Worm (Caenorhabditis elegans) whole organism, L3 larva: Measurements from ENCODE around the gene K10D11.6.
A peak's percentile ranks its signal among the peaks of the same experiment; 100 is the strongest.

Experiments used
- R02D3.7 ChIP-seq: fragments of 150-350 bp; optimal IDR thresholded peaks from 2 replicates; lab custom pipeline; 2014; ENCODE audit warnings: missing biosample characterization, missing genetic modification characterization
- ZK546.5 ChIP-seq: sonication (generic microtip); optimal IDR thresholded peaks from 2 replicates; lab custom pipeline; 2017; ENCODE audit warnings: missing biosample characterization, missing genetic modification characterization
- aly-2 ChIP-seq: fragments of 150-350 bp; optimal IDR thresholded peaks from 2 replicates; lab custom pipeline; 2014; ENCODE audit warnings: missing biosample characterization, missing genetic modification characterization
- ceh-16 ChIP-seq: sonication (generic microtip); optimal IDR thresholded peaks from 2 replicates; lab custom pipeline; 2017; ENCODE audit warnings: missing biosample characterization, missing genetic modification characterization
- ceh-82 ChIP-seq: fragments of 150-350 bp; optimal IDR thresholded peaks from 2 replicates; lab custom pipeline; 2014; ENCODE audit warnings: missing biosample characterization, missing genetic modification characterization
- ceh-9 ChIP-seq: sonication (generic microtip); optimal IDR thresholded peaks from 2 replicates; lab custom pipeline; 2018; ENCODE audit warnings: missing biosample characterization, missing genetic modification characterization
- daf-12 ChIP-seq: fragments of 150-350 bp; optimal IDR thresholded peaks from 2 replicates; lab custom pipeline; 2014; ENCODE audit warnings: missing biosample characterization, missing genetic modification reagents, missing genetic modification characterization
- egl-27 ChIP-seq: sonication (generic microtip); optimal IDR thresholded peaks from 4 replicates; lab custom pipeline; 2017; ENCODE audit warnings: missing biosample characterization, missing genetic modification reagents, missing genetic modification characterization
- egl-5 ChIP-seq: fragments of 150-350 bp; optimal IDR thresholded peaks from 2 replicates; lab custom pipeline; 2017; ENCODE audit warnings: missing biosample characterization, missing genetic modification reagents, missing genetic modification characterization, inconsistent platforms
- elt-2 ChIP-seq: sonication (generic microtip); optimal IDR thresholded peaks from 2 replicates; lab custom pipeline; 2016; ENCODE audit warnings: missing genetic modification reagents, mild to moderate bottlenecking, missing genetic modification characterization, missing compliant biosample characterization
- elt-3 ChIP-seq, 3 experiments: fragments of 150-350 bp in 1 of 3; sonication (generic microtip) in 2 of 3; optimal IDR thresholded peaks; 2 replicates in 2 of 3; 4 replicates in 1 of 3; lab custom pipeline; 2014 to 2017; ENCODE audit warnings: missing biosample characterization in 3 of 3, missing genetic modification characterization in 3 of 3
- fkh-10 ChIP-seq: sonication (generic microtip); optimal IDR thresholded peaks from 2 replicates; lab custom pipeline; 2017; ENCODE audit warnings: missing biosample characterization, missing genetic modification reagents, missing genetic modification characterization
- fkh-2 ChIP-seq: fragments of 150-350 bp; optimal IDR thresholded peaks from 2 replicates; lab custom pipeline; 2014; ENCODE audit warnings: missing biosample characterization, missing genetic modification reagents, missing genetic modification characterization
- fos-1 ChIP-seq: fragments of 150-350 bp; optimal IDR thresholded peaks from 2 replicates; lab custom pipeline; 2014; ENCODE audit warnings: missing biosample characterization, missing genetic modification characterization
- hmg-11 ChIP-seq: sonication (generic microtip); optimal IDR thresholded peaks from 2 replicates; lab custom pipeline; 2016; ENCODE audit warnings: missing genetic modification characterization, missing compliant biosample characterization
- lin-39 ChIP-seq: fragments of 150-350 bp; optimal IDR thresholded peaks from 2 replicates; lab custom pipeline; 2018; ENCODE audit warnings: missing biosample characterization, missing genetic modification reagents, missing genetic modification characterization
- lsy-12 ChIP-seq: sonication (generic microtip); optimal IDR thresholded peaks from 2 replicates; lab custom pipeline; 2016; ENCODE audit warnings: mild to moderate bottlenecking, missing genetic modification characterization, missing compliant biosample characterization
- mml-1 ChIP-seq: fragments of 150-350 bp; sonication (generic microtip); optimal IDR thresholded peaks from 3 replicates; lab custom pipeline; 2014; ENCODE audit warnings: missing biosample characterization, missing genetic modification characterization
- nfya-1 ChIP-seq: sonication (generic microtip); optimal IDR thresholded peaks from 2 replicates; lab custom pipeline; 2017; ENCODE audit warnings: missing genetic modification characterization, mild to moderate bottlenecking, missing compliant biosample characterization, antibody characterized with exemption, moderate library complexity; ENCODE audit not compliant: insufficient read depth
- nhr-11 ChIP-seq: fragments of 150-350 bp; optimal IDR thresholded peaks from 2 replicates; lab custom pipeline; 2014; ENCODE audit warnings: missing biosample characterization, missing genetic modification characterization
- nhr-12 ChIP-seq: fragments of 150-350 bp; optimal IDR thresholded peaks from 2 replicates; lab custom pipeline; 2014; ENCODE audit warnings: missing biosample characterization, missing genetic modification characterization
- nhr-237 ChIP-seq: fragments of 150-350 bp; optimal IDR thresholded peaks from 2 replicates; lab custom pipeline; 2014; ENCODE audit warnings: missing biosample characterization, missing genetic modification characterization
- nhr-25 ChIP-seq: sonication (generic microtip); optimal IDR thresholded peaks from 2 replicates; lab custom pipeline; 2017; ENCODE audit warnings: missing biosample characterization, missing genetic modification characterization
- nhr-43 ChIP-seq: sonication (generic microtip); optimal IDR thresholded peaks from 2 replicates; lab custom pipeline; 2016; ENCODE audit warnings: mild to moderate bottlenecking, missing genetic modification characterization, missing compliant biosample characterization; ENCODE audit not compliant: poor library complexity, severe bottlenecking
- pha-4 ChIP-seq: fragments of 150-350 bp; optimal IDR thresholded peaks from 2 replicates; lab custom pipeline; 2014; ENCODE audit warnings: missing biosample characterization, missing genetic modification reagents, missing genetic modification characterization
- skn-1 ChIP-seq: fragments of 150-350 bp; optimal IDR thresholded peaks from 2 replicates; lab custom pipeline; 2014; ENCODE audit warnings: missing biosample characterization, missing genetic modification characterization
- snpc-4 ChIP-seq: fragments of 150-350 bp; optimal IDR thresholded peaks from 2 replicates; lab custom pipeline; 2014; ENCODE audit warnings: missing biosample characterization, missing genetic modification characterization
- unc-39 ChIP-seq: sonication (generic microtip); optimal IDR thresholded peaks from 4 replicates; lab custom pipeline; 2017; ENCODE audit warnings: missing biosample characterization, missing genetic modification characterization
- unc-62 ChIP-seq: fragments of 150-350 bp; sonication (generic microtip); optimal IDR thresholded peaks from 4 replicates; lab custom pipeline; 2014; ENCODE audit warnings: missing biosample characterization, missing genetic modification reagents, missing genetic modification characterization
- zag-1 ChIP-seq: fragments of 150-350 bp; optimal IDR thresholded peaks from 2 replicates; lab custom pipeline; 2014; ENCODE audit warnings: missing biosample characterization, missing genetic modification characterization
- ztf-11 ChIP-seq: fragments of 150-350 bp; optimal IDR thresholded peaks from 2 replicates; lab custom pipeline; 2014; ENCODE audit warnings: missing biosample characterization, missing genetic modification characterization

Gene K10D11.6

ce11 chrIV:12960136-12960535, 29.1 kb downstream of the K10D11.6 start, which contains the start of gene F55G11.7:
Gene F55G11.7, plus strand, starts transcription at chrIV:12960436.
- TF ChIP-seq pha-4 (tag; lab: Kevin White, UChicago) (no peak), fkh-2 (tag; lab: Kevin White, UChicago) (no peak), fkh-10 (no peak), unc-39 (tag; lab: Kevin White, UChicago) (no peak), unc-62 (GFP tag; lab: Kevin White, UChicago) (no peak), egl-27 (tag; lab: Kevin White, UChicago) (no peak), nfya-1 (tag; lab: Kevin White, UChicago) (no peak)
- TF ChIP-seq, all 47 proteins: peak for 0

DNA sequence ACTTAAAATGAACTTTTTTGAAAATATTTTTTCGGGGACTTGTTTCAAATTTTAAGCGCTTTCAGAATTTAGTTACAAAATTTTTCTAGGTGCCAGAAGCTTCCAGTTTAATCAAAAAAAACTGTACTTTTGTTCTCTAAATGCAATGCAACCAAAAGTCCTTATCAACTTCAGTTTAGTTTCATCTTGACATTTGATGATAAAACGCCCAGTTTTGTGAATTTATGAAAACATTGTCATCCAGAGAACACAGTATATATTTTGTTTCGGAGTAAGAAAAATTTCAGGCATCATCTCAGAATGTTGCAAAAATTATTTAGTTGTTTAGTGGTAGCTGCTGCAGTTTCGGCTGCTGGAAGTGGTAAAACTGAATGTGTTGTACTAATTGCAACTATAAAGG, 31.5 kb downstream of the K10D11.6 start, which contains the start of gene F55G11.6:
Gene F55G11.6, plus strand, starts transcription at position 301 of the 400 bp plus-strand sequence.
- TF ChIP-seq ceh-16 (tag; lab: Kevin White, UChicago) (no peak), elt-3 (tag; optimal IDR thresholded peaks at IDR 0.05; lab: Kevin White, UChicago) (no peak), lin-39 (tag; lab: Kevin White, UChicago) (no peak), nhr-237 (tag; lab: Kevin White, UChicago) (no peak), R02D3.7 (no peak), elt-2 (no peak), ceh-9 (tag; lab: Kevin White, UChicago) (no peak), zag-1 (tag; lab: Kevin White, UChicago) (no peak), ceh-82 (tag; lab: Kevin White, UChicago) (no peak), nhr-11 (no peak)

DNA sequence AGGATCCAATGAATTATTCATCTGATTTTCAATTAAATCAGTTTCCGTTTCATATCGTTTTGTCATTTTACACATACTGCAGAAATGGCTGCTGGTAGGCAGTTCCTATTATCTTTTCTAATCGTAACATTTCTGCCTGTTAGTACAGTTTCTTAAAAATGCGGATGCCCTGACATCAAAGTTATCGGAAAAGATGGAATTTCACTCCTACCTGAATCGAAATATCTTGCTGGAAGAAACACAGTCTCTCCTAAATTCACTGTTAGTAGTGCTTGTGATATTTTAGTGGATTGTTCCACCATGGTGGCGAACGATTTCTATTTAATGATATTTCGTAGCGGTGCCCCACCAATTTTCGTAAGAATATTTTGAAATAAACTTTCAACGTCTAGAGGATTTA, 40.8 kb downstream of the K10D11.6 start, which contains the start of gene F55G11.10:
Gene F55G11.10, plus strand, starts transcription at position 301 of the 400 bp plus-strand sequence.
- TF ChIP-seq skn-1 (tag; lab: Kevin White, UChicago): no peak
- no peak for TF ChIP-seq mml-1 (tag; lab: Kevin White, UChicago)
- TF ChIP-seq ceh-16 (tag; lab: Kevin White, UChicago): no peak
- TF ChIP-seq nhr-237 (tag; lab: Kevin White, UChicago): no peak
- TF ChIP-seq daf-12 (tag; lab: Kevin White, UChicago): no peak
- no peak for TF ChIP-seq nhr-25

- TF ChIP-seq ztf-11 (tag; lab: Kevin White, UChicago): no peak
- no peak for TF ChIP-seq snpc-4 (tag; lab: Kevin White, UChicago)
- no peak for TF ChIP-seq egl-27 (tag; lab: Kevin White, UChicago)
- TF ChIP-seq elt-3 (tag; optimal IDR thresholded peaks at IDR 0.05; lab: Kevin White, UChicago): no peak
- no peak for TF ChIP-seq elt-2
- TF ChIP-seq ZK546.5 (tag; lab: Kevin White, UChicago): no peak
- TF ChIP-seq nhr-237 (tag; lab: Kevin White, UChicago): no peak
- no peak for TF ChIP-seq zag-1 (tag; lab: Kevin White, UChicago)
- TF ChIP-seq nhr-43 (tag; lab: Kevin White, UChicago): no peak
- TF ChIP-seq ceh-16 (tag; lab: Kevin White, UChicago): no peak
- no peak for TF ChIP-seq fkh-10
- TF ChIP-seq unc-39 (tag; lab: Kevin White, UChicago): no peak
- TF ChIP-seq R02D3.7: no peak
- no peak for TF ChIP-seq lin-39 (tag; lab: Kevin White, UChicago)
- TF ChIP-seq hmg-11: no peak
Observed at ce11 chrIV:12946488-12946887, 42.8 kb downstream of the K10D11.6 start, which contains the start of gene F55G11.1. Gene F55G11.1, minus strand, starts transcription at chrIV:12946588.

- TF ChIP-seq ceh-82 (tag; lab: Kevin White, UChicago) (no peak), aly-2 (tag; lab: Kevin White, UChicago) (no peak), fos-1 (tag; lab: Kevin White, UChicago) (no peak), egl-5 (tag; lab: Kevin White, UChicago) (no peak)
Observed at ce11 chrIV:12942633-12943032, 46.6 kb downstream of the K10D11.6 start, which contains the start of gene dct-19. Gene dct-19, plus strand, starts transcription at chrIV:12942933.

- TF ChIP-seq elt-2: peak; percentile 5
- no peak for TF ChIP-seq lsy-12 (tag; lab: Kevin White, UChicago)
- no peak for TF ChIP-seq nhr-12 (tag; lab: Kevin White, UChicago)
- no peak for TF ChIP-seq unc-39 (tag; lab: Kevin White, UChicago)
Observed at ce11 chrIV:12941254-12941653, 48.0 kb downstream of the K10D11.6 start, which contains the start of gene dod-24. Gene dod-24, minus strand, starts transcription at chrIV:12941354.
